Fruit fly (Drosophila melanogaster) whole organism, embryonic: ENCODE results near the gene ric8a.

Source experiments
- B-H1 ChIP-seq: fragments of 200-800 bp; sonication (Bioruptor generic); IDR thresholded peaks from 3 replicates; pipeline ENCODE4 v1.3.6; 2022; ENCODE audit warnings: missing biosample characterization, missing genetic modification characterization
- CG10147 ChIP-seq: fragments of 200-800 bp; sonication (Bioruptor generic); optimal IDR thresholded peaks from 2 replicates; lab custom pipeline; 2019; ENCODE audit warnings: missing biosample characterization, mild to moderate bottlenecking, missing genetic modification characterization, moderate library complexity
- CG10565 ChIP-seq: fragments of 200-800 bp; sonication (Bioruptor generic); optimal IDR thresholded peaks from 3 replicates; lab custom pipeline; 2016; ENCODE audit warnings: missing biosample characterization, mild to moderate bottlenecking, missing genetic modification characterization
- CG12659 ChIP-seq: fragments of 200-800 bp; sonication (Bioruptor generic); optimal IDR thresholded peaks from 3 replicates; lab custom pipeline; 2017; ENCODE audit warnings: mild to moderate bottlenecking, missing biosample characterization, missing genetic modification reagents, missing genetic modification characterization
- CG12744 ChIP-seq: fragments of 200-800 bp; sonication (Bioruptor generic); optimal IDR thresholded peaks from 2 replicates; lab custom pipeline; 2016; ENCODE audit warnings: missing biosample characterization, missing genetic modification characterization
- CG13775 ChIP-seq: fragments of 200-800 bp; sonication (Bioruptor generic); optimal IDR thresholded peaks from 3 replicates; lab custom pipeline; 2017; ENCODE audit warnings: missing biosample characterization, mild to moderate bottlenecking, missing genetic modification characterization
- CG14860 ChIP-seq: fragments of 200-800 bp; sonication (Bioruptor generic); IDR thresholded peaks from 3 replicates; pipeline ENCODE4 v1.3.6; 2022; ENCODE audit warnings: missing biosample characterization, missing genetic modification characterization; ENCODE audit not compliant: partially characterized antibody
- CG16813 ChIP-seq: fragments of 200-800 bp; sonication (Bioruptor generic); IDR thresholded peaks from 3 replicates; pipeline ENCODE4 v1.3.6; 2022; ENCODE audit warnings: missing biosample characterization, missing genetic modification characterization; ENCODE audit not compliant: partially characterized antibody
- CG2116 ChIP-seq: fragments of 200-800 bp; sonication (Bioruptor generic); optimal IDR thresholded peaks from 3 replicates; lab custom pipeline; 2018; ENCODE audit warnings: missing biosample characterization, mild to moderate bottlenecking, missing genetic modification characterization
- CG32772 ChIP-seq: fragments of 200-800 bp; sonication (Bioruptor generic); IDR thresholded peaks from 2 replicates; pipeline ENCODE4 v1.3.6; 2022; ENCODE audit warnings: missing biosample characterization, missing genetic modification characterization
- CG34224 ChIP-seq: fragments of 200-800 bp; sonication (Bioruptor generic); IDR thresholded peaks from 3 replicates; pipeline ENCODE4 v1.3.6; 2022; ENCODE audit warnings: missing biosample characterization, missing genetic modification characterization; ENCODE audit not compliant: partially characterized antibody
- CG43689 ChIP-seq: fragments of 200-800 bp; sonication (Bioruptor generic); IDR thresholded peaks from 2 replicates; pipeline ENCODE4 v1.3.6; 2022; ENCODE audit warnings: missing biosample characterization, missing genetic modification characterization
- CG4617 ChIP-seq: fragments of 200-800 bp; sonication (Bioruptor generic); optimal IDR thresholded peaks from 3 replicates; lab custom pipeline; 2016; ENCODE audit warnings: missing biosample characterization, missing genetic modification characterization, borderline replicate concordance
- CG5953 ChIP-seq: fragments of 200-800 bp; sonication (Bioruptor generic); IDR thresholded peaks from 2 replicates; pipeline ENCODE4 v1.3.6; 2022; ENCODE audit warnings: missing biosample characterization, missing genetic modification characterization
- CG6791 ChIP-seq: fragments of 200-800 bp; sonication (Bioruptor generic); IDR thresholded peaks from 3 replicates; pipeline ENCODE4 v1.3.6; 2022; ENCODE audit warnings: missing biosample characterization, missing genetic modification characterization; ENCODE audit not compliant: partially characterized antibody
- CG7963 ChIP-seq: fragments of 200-800 bp; sonication (Bioruptor generic); IDR thresholded peaks from 3 replicates; pipeline ENCODE4 v1.3.6; 2022; ENCODE audit warnings: missing biosample characterization, missing genetic modification characterization; ENCODE audit not compliant: partially characterized antibody
- CG8765 ChIP-seq: fragments of 200-800 bp; sonication (Bioruptor generic); IDR thresholded peaks from 2 replicates; pipeline ENCODE4 v1.3.6; 2022; ENCODE audit warnings: missing biosample characterization, missing genetic modification characterization
- CG9817 ChIP-seq: fragments of 200-800 bp; sonication (Bioruptor generic); optimal IDR thresholded peaks from 2 replicates; lab custom pipeline; 2018; ENCODE audit warnings: missing biosample characterization, mild to moderate bottlenecking, missing genetic modification characterization, moderate library complexity
- Dll ChIP-seq: fragments of 200-800 bp; sonication (Bioruptor generic); IDR thresholded peaks from 4 replicates; pipeline ENCODE4 v1.3.6; 2022; ENCODE audit warnings: missing biosample characterization, missing genetic modification characterization; ENCODE audit not compliant: partially characterized antibody
- Dp ChIP-seq: fragments of 200-800 bp; sonication (Bioruptor generic); optimal IDR thresholded peaks from 2 replicates; lab custom pipeline; 2018; ENCODE audit warnings: missing biosample characterization, mild to moderate bottlenecking, missing genetic modification characterization, moderate library complexity
- ERR ChIP-seq: fragments of 200-800 bp; sonication (Bioruptor generic); optimal IDR thresholded peaks from 2 replicates; lab custom pipeline; 2016; ENCODE audit warnings: missing biosample characterization, missing genetic modification characterization
- Fer2 ChIP-seq: fragments of 200-800 bp; sonication (Bioruptor generic); optimal IDR thresholded peaks from 2 replicates; lab custom pipeline; 2018; ENCODE audit warnings: missing biosample characterization, mild to moderate bottlenecking, missing genetic modification characterization, moderate library complexity
- MESR4 ChIP-seq: fragments of 200-800 bp; sonication (Bioruptor generic); optimal IDR thresholded peaks from 2 replicates; lab custom pipeline; 2018; ENCODE audit warnings: missing biosample characterization, mild to moderate bottlenecking, missing genetic modification characterization, moderate library complexity
- Med ChIP-seq: fragments of 200-800 bp; sonication (Bioruptor generic); peaks from one replicate; lab custom pipeline; 2016; ENCODE audit warnings: missing biosample characterization, missing genetic modification characterization, mild to moderate bottlenecking, inconsistent platforms, moderate library complexity
- NC2α ChIP-seq: fragments of 200-800 bp; sonication (Bioruptor generic); optimal IDR thresholded peaks from 2 replicates; lab custom pipeline; 2016; ENCODE audit warnings: missing biosample characterization, missing genetic modification characterization
- Pdp1 ChIP-seq, 2 experiments: fragments of 200-800 bp; sonication (Bioruptor generic); optimal IDR thresholded peaks; 3 replicates each; lab custom pipeline; 2016; ENCODE audit warnings: missing biosample characterization in 2 of 2, missing genetic modification characterization in 2 of 2, mild to moderate bottlenecking in 1 of 2, moderate library complexity in 1 of 2
- YL-1 ChIP-seq: fragments of 200-800 bp; sonication (Bioruptor generic); optimal IDR thresholded peaks from 3 replicates; lab custom pipeline; 2017; ENCODE audit warnings: missing biosample characterization, mild to moderate bottlenecking, missing genetic modification characterization
- ab ChIP-seq: fragments of 200-800 bp; sonication (Bioruptor generic); optimal IDR thresholded peaks from 2 replicates; lab custom pipeline; 2016; ENCODE audit warnings: missing biosample characterization, missing genetic modification characterization
- bbx ChIP-seq: fragments of 200-800 bp; sonication (Bioruptor generic); IDR thresholded peaks from 2 replicates; pipeline ENCODE4 v1.3.6; 2022; ENCODE audit warnings: missing biosample characterization, missing genetic modification characterization; ENCODE audit not compliant: partially characterized antibody
- bsh ChIP-seq, 2 experiments: fragments of 200-800 bp; sonication (Bioruptor generic); optimal IDR thresholded peaks; 2 replicates each; lab custom pipeline; 2017 to 2018; ENCODE audit warnings: mild to moderate bottlenecking in 2 of 2, missing biosample characterization in 2 of 2, missing genetic modification characterization in 2 of 2, moderate library complexity in 1 of 2
- chm ChIP-seq: fragments of 200-800 bp; sonication (Bioruptor generic); IDR thresholded peaks from 2 replicates; pipeline ENCODE4 v1.3.6; 2022; ENCODE audit warnings: missing biosample characterization, missing genetic modification characterization
- chn ChIP-seq: fragments of 200-800 bp; sonication (Bioruptor generic); optimal IDR thresholded peaks from 2 replicates; lab custom pipeline; 2016; ENCODE audit warnings: missing biosample characterization, missing genetic modification characterization
- dimm ChIP-seq: fragments of 200-800 bp; sonication (Bioruptor generic); IDR thresholded peaks from 2 replicates; pipeline ENCODE4 v1.3.6; 2022; ENCODE audit warnings: missing biosample characterization, missing genetic modification characterization
- fd3F ChIP-seq: fragments of 200-800 bp; sonication (Bioruptor generic); optimal IDR thresholded peaks from 2 replicates; lab custom pipeline; 2018; ENCODE audit warnings: missing biosample characterization, mild to moderate bottlenecking, missing genetic modification characterization, moderate library complexity
- grau ChIP-seq: fragments of 200-800 bp; optimal IDR thresholded peaks from 3 replicates; lab custom pipeline; 2019; ENCODE audit warnings: missing biosample characterization, mild to moderate bottlenecking, missing genetic modification characterization, moderate library complexity
- hbn ChIP-seq: fragments of 200-800 bp; sonication (Bioruptor generic); IDR thresholded peaks from 2 replicates; pipeline ENCODE4 v1.3.6; 2022; ENCODE audit warnings: missing biosample characterization, missing genetic modification characterization; ENCODE audit not compliant: partially characterized antibody
- her ChIP-seq: fragments of 200-800 bp; sonication (Bioruptor generic); optimal IDR thresholded peaks from 2 replicates; lab custom pipeline; 2016; ENCODE audit warnings: missing biosample characterization, missing genetic modification characterization
- knrl ChIP-seq: fragments of 200-800 bp; sonication (Bioruptor generic); IDR thresholded peaks from 3 replicates; pipeline ENCODE4 v1.3.6; 2022; ENCODE audit warnings: missing biosample characterization, missing genetic modification characterization; ENCODE audit not compliant: partially characterized antibody
- nom ChIP-seq: fragments of 200-800 bp; sonication (Bioruptor generic); optimal IDR thresholded peaks from 2 replicates; lab custom pipeline; 2017; ENCODE audit warnings: missing biosample characterization, missing genetic modification characterization, mild to moderate bottlenecking, moderate library complexity, missing genetic modification reagents
- pnt ChIP-seq: fragments of 200-800 bp; sonication (Bioruptor generic); optimal IDR thresholded peaks from 3 replicates; lab custom pipeline; 2016; ENCODE audit warnings: missing biosample characterization, missing genetic modification characterization
- run ChIP-seq: fragments of 200-800 bp; sonication (Bioruptor generic); optimal IDR thresholded peaks from 3 replicates; lab custom pipeline; 2018; ENCODE audit warnings: missing biosample characterization, mild to moderate bottlenecking, missing genetic modification characterization
- schlank ChIP-seq: fragments of 200-800 bp; sonication (Bioruptor generic); optimal IDR thresholded peaks from 2 replicates; lab custom pipeline; 2018; ENCODE audit warnings: missing biosample characterization, mild to moderate bottlenecking, missing genetic modification characterization
- seq ChIP-seq: fragments of 200-800 bp; sonication (Bioruptor generic); IDR thresholded peaks from 2 replicates; pipeline ENCODE4 v1.3.6; 2022; ENCODE audit warnings: missing biosample characterization, missing genetic modification characterization
- sr ChIP-seq: fragments of 200-800 bp; sonication (Bioruptor generic); IDR thresholded peaks from 3 replicates; pipeline ENCODE4 v1.3.6; 2022; ENCODE audit warnings: missing biosample characterization, missing genetic modification characterization
- ssp ChIP-seq: fragments of 200-800 bp; sonication (Bioruptor generic); IDR thresholded peaks from 2 replicates; pipeline ENCODE4 v1.3.6; 2022; ENCODE audit warnings: missing biosample characterization, missing genetic modification characterization
- stc ChIP-seq: fragments of 200-800 bp; sonication (Bioruptor generic); IDR thresholded peaks from 2 replicates; pipeline ENCODE4 v1.3.6; 2022; ENCODE audit warnings: missing biosample characterization, missing genetic modification characterization
- tap ChIP-seq: fragments of 200-800 bp; optimal IDR thresholded peaks from 3 replicates; lab custom pipeline; 2019; ENCODE audit warnings: missing biosample characterization, mild to moderate bottlenecking, missing genetic modification characterization, moderate library complexity
- tna ChIP-seq: fragments of 200-800 bp; sonication (Bioruptor generic); IDR thresholded peaks from 2 replicates; pipeline ENCODE4 v1.3.6; 2022; ENCODE audit warnings: missing biosample characterization, missing genetic modification characterization; ENCODE audit not compliant: partially characterized antibody
- trem ChIP-seq: fragments of 200-800 bp; optimal IDR thresholded peaks from 3 replicates; lab custom pipeline; 2019; ENCODE audit warnings: missing biosample characterization, mild to moderate bottlenecking, missing genetic modification characterization, moderate library complexity
- vnd ChIP-seq: fragments of 200-800 bp; sonication (Bioruptor generic); IDR thresholded peaks from 3 replicates; pipeline ENCODE4 v1.3.6; 2022; ENCODE audit warnings: missing biosample characterization, missing genetic modification characterization; ENCODE audit not compliant: partially characterized antibody
- wor ChIP-seq: fragments of 200-800 bp; sonication (Bioruptor generic); IDR thresholded peaks from 2 replicates; pipeline ENCODE4 v1.3.6; 2022; ENCODE audit warnings: missing biosample characterization, missing genetic modification characterization

Gene ric8a

DNA sequence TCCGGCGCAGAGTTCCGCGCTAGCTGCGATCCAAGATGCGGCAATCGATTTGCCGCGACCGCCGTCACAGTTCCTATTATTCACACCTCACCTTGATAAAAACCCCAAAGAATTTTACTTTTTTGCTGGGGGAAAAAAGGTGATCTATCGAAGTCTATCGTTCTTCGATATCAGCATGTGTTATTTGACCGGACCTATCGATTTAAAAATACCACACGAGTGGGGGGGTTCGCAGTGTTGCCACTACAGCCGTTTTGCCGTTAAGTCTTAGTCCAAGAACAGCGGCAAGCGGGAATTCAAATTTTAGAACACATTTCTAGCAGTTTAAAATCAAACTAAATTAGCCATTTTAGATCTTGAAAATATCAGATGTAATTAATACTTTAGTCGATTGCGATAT is 23.8 kb upstream of the ric8a start, which contains the start of gene CG12121 (continued):
- TF ChIP-seq Dll (GFP tag; lab: Robert Waterston, UW): peak; percentile 71; the same call in 2 of the 4 replicates
- peak; percentile 59 for TF ChIP-seq CG16813 (GFP tag; lab: Robert Waterston, UW)
- TF ChIP-seq Dp: peak; percentile 81
- no peak for TF ChIP-seq tap (tag; lab: Kevin White, UChicago)
- no peak for TF ChIP-seq CG32772
- no peak for TF ChIP-seq sr
- TF ChIP-seq hbn: peak; percentile 53; the same call in 1 of the 2 replicates
- no peak for TF ChIP-seq Fer2 (tag; lab: Kevin White, UChicago)
- TF ChIP-seq B-H1 (GFP tag; lab: Robert Waterston, UW): no peak
- peak; percentile 67 for TF ChIP-seq Med
- TF ChIP-seq fd3F (GFP tag; lab: Kevin White, UChicago): no peak
- no peak for TF ChIP-seq stc (GFP tag; lab: Robert Waterston, UW)
- peak; percentile 31 for TF ChIP-seq trem (tag; lab: Kevin White, UChicago)
- no peak for TF ChIP-seq ERR (GFP tag; lab: Kevin White, UChicago)
- TF ChIP-seq chm: no peak
- TF ChIP-seq vnd: peak; percentile 71
- peak; percentile 63 for TF ChIP-seq CG2116 (GFP tag; lab: Kevin White, UChicago)
- TF ChIP-seq chn (GFP tag; lab: Kevin White, UChicago): no peak
- TF ChIP-seq nom (GFP tag; lab: Kevin White, UChicago): no peak
- TF ChIP-seq CG34224 (GFP tag; lab: Robert Waterston, UW): peak; percentile 71; the same call in 2 of the 3 replicates
- no peak for TF ChIP-seq run (tag; lab: Kevin White, UChicago)
- TF ChIP-seq YL-1 (GFP tag; lab: Kevin White, UChicago): peak; percentile 39
- peak; percentile 80 for TF ChIP-seq bbx (GFP tag; lab: Robert Waterston, UW)
- TF ChIP-seq CG43689 (GFP tag; lab: Robert Waterston, UW): no peak
- TF ChIP-seq knrl: peak; percentile 52; the same call in 2 of the 3 replicates
- TF ChIP-seq CG14860: peak; percentile 56; the same call in 2 of the 3 replicates
- TF ChIP-seq her (GFP tag; lab: Kevin White, UChicago): no peak
- TF ChIP-seq tna (GFP tag; lab: Robert Waterston, UW): peak; percentile 79
- peak; percentile 80 for TF ChIP-seq CG6791 (GFP tag; lab: Robert Waterston, UW)
- TF ChIP-seq CG7963 (GFP tag; lab: Robert Waterston, UW): peak; percentile 72
- peak; percentile 34 for TF ChIP-seq CG4617
- TF ChIP-seq MESR4 (GFP tag; lab: Kevin White, UChicago): peak; percentile 77
- TF ChIP-seq ab (GFP tag; lab: Kevin White, UChicago): no peak
- no peak for TF ChIP-seq pnt (GFP tag; lab: Kevin White, UChicago)
- no peak for TF ChIP-seq CG12744 (GFP tag; lab: Kevin White, UChicago)

DNA sequence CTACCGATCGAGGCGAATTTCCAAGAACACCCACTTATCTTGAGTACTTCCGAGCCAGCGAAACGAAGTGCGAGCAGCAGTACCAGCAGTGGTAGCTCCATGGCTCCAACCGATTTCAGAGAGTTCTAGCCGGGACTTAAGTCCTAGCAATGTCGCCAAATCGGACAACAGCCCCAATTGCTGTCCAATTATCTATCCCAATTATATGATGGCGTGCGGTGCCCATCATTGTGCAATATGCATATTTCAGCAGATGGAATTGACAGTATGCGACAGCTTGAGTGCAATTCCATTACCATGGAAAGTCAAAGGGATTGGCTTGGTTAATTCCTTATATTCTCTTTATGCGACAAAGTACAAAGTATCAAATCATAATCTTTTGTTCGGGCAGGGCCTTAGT is 19.5 kb upstream of the ric8a start, which contains the start of gene Ir8a:
Gene Ir8a (minus strand): TSS at position 101 of the 400 bp plus-strand sequence.
- TF ChIP-seq bsh (GFP tag; optimal IDR thresholded peaks at IDR 0.05; lab: Kevin White, UChicago) (no peak), CG13775 (GFP tag; lab: Kevin White, UChicago) (no peak), NC2α (no peak), ssp (no peak), Pdp1 (GFP tag; optimal IDR thresholded peaks at IDR 0.05; lab: Kevin White, UChicago) (no peak), schlank (no peak), dimm (GFP tag; lab: Robert Waterston, UW) (no peak), grau (tag; lab: Kevin White, UChicago) (no peak), CG9817 (tag; lab: Kevin White, UChicago) (no peak), wor (no peak), CG10147 (GFP tag; lab: Kevin White, UChicago) (no peak), CG12659 (GFP tag; lab: Kevin White, UChicago) (no peak), nom (GFP tag; lab: Kevin White, UChicago) (no peak), seq (no peak), CG8765 (GFP tag; lab: Robert Waterston, UW) (no peak), CG10565 (no peak), CG5953 (GFP tag; lab: Robert Waterston, UW) (no peak)
